Fruit fly (Drosophila melanogaster): ENCODE results near the gene CG7910.

The CG7910 gene

dm6 chr3R:8105088-8105542, 18.1 kb downstream of the CG7910 start, which contains the start of gene puc (continued):
- TF ChIP-seq CG15269 (tag; optimal IDR thresholded peaks at IDR 0.05), result peak; percentile 40
- no peak for TF ChIP-seq CG31365 (tag; optimal IDR thresholded peaks at IDR 0.05)
- peak; percentile 49 for TF ChIP-seq zen (tag; optimal IDR thresholded peaks at IDR 0.05)
- TF ChIP-seq Neu2 (GFP tag; optimal IDR thresholded peaks at IDR 0.05; ENCODE audit: borderline replicate concordance), result no peak
- peak; percentile 82 for TF ChIP-seq Deaf1 (tag; optimal IDR thresholded peaks at IDR 0.05)
- TF ChIP-seq CG3838 (GFP tag; optimal IDR thresholded peaks at IDR 0.05), result no peak
- TF ChIP-seq Fer3 (tag; optimal IDR thresholded peaks at IDR 0.05), result peak; percentile 51
- TF ChIP-seq CG17328 (GFP tag; IDR thresholded peaks at IDR 0.05), result no peak
- TF ChIP-seq Rfx (GFP tag; IDR thresholded peaks at IDR 0.05), result no peak
- peak; percentile 15 for TF ChIP-seq dmrt11E (tag; optimal IDR thresholded peaks at IDR 0.05)
- TF ChIP-seq ato (GFP tag; IDR thresholded peaks at IDR 0.05; ENCODE audit: partially characterized antibody), result no peak
- peak; percentile 3 for TF ChIP-seq bab2 (GFP tag; optimal IDR thresholded peaks at IDR 0.05)
- no peak for TF ChIP-seq ro (GFP tag; IDR thresholded peaks at IDR 0.05)
- TF ChIP-seq Vsx1 (GFP tag; optimal IDR thresholded peaks at IDR 0.05), result no peak
- peak; percentile 74 for TF ChIP-seq CG17568 (GFP tag; optimal IDR thresholded peaks at IDR 0.05)
- TF ChIP-seq CG8281 (tag; optimal IDR thresholded peaks at IDR 0.05), result peak; percentile 62
- TF ChIP-seq CG4424 (GFP tag; optimal IDR thresholded peaks at IDR 0.05), result no peak
- TF ChIP-seq Chrac-16 (GFP tag; optimal IDR thresholded peaks at IDR 0.05), result no peak
- TF ChIP-seq ind (GFP tag; optimal IDR thresholded peaks at IDR 0.05), result no peak
- TF ChIP-seq Ada2b (GFP tag; IDR thresholded peaks at IDR 0.05), result no peak
- peak; percentile 34 for TF ChIP-seq grau (tag; optimal IDR thresholded peaks at IDR 0.05)
- TF ChIP-seq CG16815 (GFP tag; optimal IDR thresholded peaks at IDR 0.05), result no peak
- peak; percentile 92 for TF ChIP-seq MTF-1 (GFP tag; optimal IDR thresholded peaks at IDR 0.05; ENCODE audit: borderline replicate concordance)
- TF ChIP-seq Dek (tag; optimal IDR thresholded peaks at IDR 0.05), result peak; percentile 38
- peak; percentile 65 for TF ChIP-seq wek (GFP tag; optimal IDR thresholded peaks at IDR 0.05)
- TF ChIP-seq corto (GFP tag; optimal IDR thresholded peaks at IDR 0.05), result no peak
- peak; percentile 44 for TF ChIP-seq exex (tag; optimal IDR thresholded peaks at IDR 0.05)
- TF ChIP-seq CG10267 (tag; optimal IDR thresholded peaks at IDR 0.05), result peak; percentile 98
- no peak for TF ChIP-seq Dref (GFP tag; IDR thresholded peaks at IDR 0.05)
- no peak for TF ChIP-seq hb (GFP tag; IDR thresholded peaks at IDR 0.05; ENCODE audit: partially characterized antibody)
- TF ChIP-seq CG12219 (GFP tag; optimal IDR thresholded peaks at IDR 0.05), result peak; percentile 13
- TF ChIP-seq tap (tag; optimal IDR thresholded peaks at IDR 0.05), result no peak
- peak; percentile 80 for TF ChIP-seq gfzf (GFP tag; optimal IDR thresholded peaks at IDR 0.05)
- no peak for TF ChIP-seq CG30431 (GFP tag; optimal IDR thresholded peaks at IDR 0.05)
- no peak for TF ChIP-seq dysf (GFP tag; IDR thresholded peaks at IDR 0.05)
- no peak for TF ChIP-seq tll (GFP tag; optimal IDR thresholded peaks at IDR 0.05)
- TF ChIP-seq Optix (GFP tag; IDR thresholded peaks at IDR 0.05), result no peak
- no peak for TF ChIP-seq Ssrp (tag; optimal IDR thresholded peaks at IDR 0.05)
- TF ChIP-seq CG4707 (GFP tag; optimal IDR thresholded peaks at IDR 0.05), result peak; percentile 45
- no peak for TF ChIP-seq slou (GFP tag; optimal IDR thresholded peaks at IDR 0.05)
- no peak for TF ChIP-seq CG2129 (GFP tag; IDR thresholded peaks at IDR 0.05; ENCODE audit: partially characterized antibody)
- TF ChIP-seq bcd (GFP tag; optimal IDR thresholded peaks at IDR 0.05), result no peak
- TF ChIP-seq CG10321 (GFP tag; IDR thresholded peaks at IDR 0.05), result no peak
- TF ChIP-seq Atf3 (GFP tag; optimal IDR thresholded peaks at IDR 0.05), result no peak
- peak; percentile 54 for TF ChIP-seq mirr (GFP tag; optimal IDR thresholded peaks at IDR 0.05)
- TF ChIP-seq CG4360 (GFP tag; IDR thresholded peaks at IDR 0.05), result no peak
- TF ChIP-seq Ets97D (GFP tag; optimal IDR thresholded peaks at IDR 0.05), result peak; percentile 22
- TF ChIP-seq CkIIα-i1 (GFP tag; IDR thresholded peaks at IDR 0.05), result no peak
- TF ChIP-seq CG18619 (GFP tag; optimal IDR thresholded peaks at IDR 0.05), result peak; percentile 37
- TF ChIP-seq CG1647 (GFP tag; optimal IDR thresholded peaks at IDR 0.05), result no peak
